Worm (Caenorhabditis elegans) whole organism, dauer: Measurements from ENCODE around the gene memb-1.

ENCODE experiments used
- unc-62 ChIP-seq: sonication (generic microtip); optimal IDR thresholded peaks from 2 replicates; lab custom pipeline; 2017; ENCODE audit warnings: missing biosample characterization, missing genetic modification reagents, missing genetic modification characterization

The memb-1 gene

DNA sequence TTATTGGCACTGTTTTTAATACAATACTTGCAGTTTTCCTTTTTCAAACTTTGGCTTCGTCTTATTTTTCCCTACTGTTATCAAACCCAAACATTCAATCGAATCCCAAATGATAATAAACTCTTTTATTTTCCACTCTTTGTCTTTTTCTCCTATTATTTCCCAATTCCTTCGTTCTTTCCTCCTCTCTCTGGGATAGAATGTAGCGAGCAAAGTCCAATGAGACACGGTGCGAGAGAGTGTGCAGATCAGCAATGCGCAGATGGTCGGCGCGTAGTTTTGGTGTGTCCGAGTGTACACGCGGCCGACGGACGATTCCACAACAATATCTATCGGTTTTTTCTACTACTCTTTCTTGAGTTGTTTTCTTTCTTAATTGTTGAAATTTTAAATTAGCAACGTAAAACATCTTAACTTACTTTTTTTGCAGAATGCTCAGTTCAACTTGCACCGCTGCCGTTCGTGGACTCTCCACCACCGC lies 10.3 kb downstream of the memb-1 start, which contains the start of gene B0272.3:
B0272.3 (plus strand) TSS at position 431 of the 481 bp plus-strand sequence.
- no peak for TF ChIP-seq unc-62

DNA sequence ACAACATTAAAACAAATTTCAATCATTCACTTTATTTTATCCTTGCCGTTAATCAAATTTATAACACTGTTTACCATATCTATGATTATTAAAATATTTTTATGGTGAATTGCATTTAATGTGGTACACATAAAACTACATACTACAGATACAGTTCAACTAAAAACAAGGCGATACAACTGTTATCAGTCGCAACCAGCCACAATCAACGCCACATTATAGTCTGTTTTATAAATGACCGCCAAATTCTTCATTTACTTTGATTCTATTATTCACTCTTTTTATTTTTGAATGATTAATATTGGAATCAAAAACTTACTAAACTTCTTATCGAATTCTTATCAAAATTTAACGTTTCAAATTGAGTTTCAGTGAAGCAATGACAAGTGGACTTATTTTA lies 13.3 kb downstream of the memb-1 start, which contains the start of gene B0272.4:
B0272.4 (plus strand) TSS at position 373 of the 400 bp plus-strand sequence.
- no peak for TF ChIP-seq unc-62

DNA sequence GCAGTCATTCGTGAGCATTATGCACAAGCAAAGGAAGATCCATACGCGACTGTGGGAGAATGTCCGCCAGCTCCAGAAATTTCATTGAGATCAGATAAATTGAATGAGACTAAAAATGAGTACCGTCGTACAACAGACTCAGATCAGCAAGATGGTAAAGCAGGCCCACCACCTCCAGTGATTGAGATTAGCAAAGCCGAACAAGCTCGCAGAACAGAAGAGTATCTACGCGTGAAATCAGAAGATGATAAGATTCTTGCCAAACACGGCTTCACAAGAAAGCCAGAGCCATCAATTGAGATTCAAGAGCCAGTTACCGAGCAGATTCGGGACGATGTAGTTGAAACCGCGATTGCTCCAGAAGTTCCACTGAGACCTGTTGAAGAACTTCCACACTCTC lies 23.4 kb downstream of the memb-1 start:
- no peak for TF ChIP-seq unc-62

DNA sequence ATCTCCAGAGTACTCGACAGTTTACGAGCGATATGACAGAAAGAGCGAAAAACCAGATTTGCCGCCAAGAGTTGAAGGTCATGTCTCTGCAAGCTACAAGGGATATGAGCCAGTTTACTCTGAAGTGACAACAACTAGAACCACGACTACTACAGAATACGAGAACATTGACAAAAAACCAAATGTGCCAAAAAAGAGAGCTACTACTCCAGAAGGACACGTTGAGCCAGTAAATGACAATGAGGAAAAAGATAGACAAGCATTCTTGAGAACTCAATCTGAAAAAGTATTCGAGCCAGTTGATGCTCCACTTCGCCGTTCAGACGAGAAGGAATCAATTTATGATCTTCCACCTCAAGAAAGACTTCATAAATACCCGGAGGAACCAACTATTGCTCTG lies 24.0 kb downstream of the memb-1 start:
- no peak for TF ChIP-seq unc-62

DNA sequence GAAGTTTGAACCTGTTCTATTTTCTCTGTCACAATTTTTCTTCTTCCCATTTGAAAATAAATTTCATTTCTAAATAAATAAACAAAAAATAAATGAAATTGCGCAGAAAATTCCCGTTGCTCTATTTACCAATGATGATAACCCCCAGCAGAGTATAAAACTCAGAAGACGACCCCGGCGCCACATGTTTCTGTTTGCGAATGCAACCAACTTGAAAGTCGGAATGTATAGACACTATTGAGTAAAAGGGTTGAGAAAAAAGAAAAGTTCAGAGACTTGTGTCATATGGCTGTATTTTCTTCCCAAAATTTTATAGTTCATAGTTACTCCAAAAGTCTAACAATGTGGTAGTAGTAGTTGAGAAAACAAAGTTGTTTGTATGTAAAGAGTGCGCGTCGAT lies 29.7 kb downstream of the memb-1 start:
- TF ChIP-seq unc-62, result no peak

DNA sequence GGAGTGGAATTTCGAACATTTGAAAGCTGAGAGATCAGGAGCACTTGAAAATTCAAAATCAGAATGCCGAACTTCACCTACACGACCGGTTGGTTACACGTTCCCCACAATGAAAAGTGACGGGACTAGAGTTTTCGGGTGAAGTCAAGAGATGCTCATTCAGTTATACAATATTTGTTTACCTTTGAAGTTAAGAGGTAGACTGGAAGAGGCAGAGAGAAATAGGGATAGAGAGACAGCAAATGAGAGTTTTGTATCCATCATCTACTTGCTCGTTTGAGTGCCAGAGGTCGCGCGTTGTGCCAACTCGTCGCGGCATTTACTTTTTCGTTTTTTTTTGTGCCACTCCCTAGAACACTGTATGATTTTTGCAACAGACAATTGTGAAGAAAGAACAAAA lies 30.6 kb downstream of the memb-1 start:
- no peak for TF ChIP-seq unc-62

DNA sequence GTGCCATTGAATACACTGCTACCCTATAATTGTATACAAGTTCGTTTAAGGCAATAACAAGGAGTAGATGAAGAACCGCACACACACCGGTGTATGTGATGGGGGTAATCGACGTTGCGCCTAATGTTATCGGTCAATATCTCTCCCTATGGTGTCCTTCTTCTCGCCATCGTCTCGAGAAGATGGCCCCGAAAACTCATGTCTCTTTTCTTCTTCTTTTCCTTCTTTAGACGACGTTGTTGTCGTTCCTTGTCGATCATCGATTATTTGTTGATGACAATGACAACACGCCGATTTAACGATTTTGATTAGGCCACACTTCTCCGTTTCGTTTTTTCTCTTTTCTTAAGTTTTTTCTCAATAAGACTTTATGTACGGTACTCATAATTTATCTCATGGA lies 32.3 kb downstream of the memb-1 start:
- no peak for TF ChIP-seq unc-62

DNA sequence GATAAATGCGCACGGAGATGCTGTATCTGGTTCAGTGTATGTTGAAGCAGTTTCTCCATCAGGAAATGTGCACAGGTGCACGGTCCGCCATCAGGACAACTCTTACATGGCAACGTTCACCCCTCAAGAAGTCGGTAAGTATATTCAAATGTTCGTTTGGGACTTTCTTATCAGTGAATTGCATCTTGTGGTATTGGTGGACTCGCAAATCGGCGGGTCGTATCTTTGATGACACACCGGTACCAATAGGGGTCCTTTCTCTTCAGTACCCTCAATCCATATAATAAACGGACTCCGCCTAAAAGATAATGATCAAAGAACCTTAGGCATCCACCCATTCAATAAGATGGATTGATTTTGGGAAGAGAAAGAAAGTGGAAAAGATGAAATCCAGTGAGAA lies 35.4 kb downstream of the memb-1 start:
- no peak for TF ChIP-seq unc-62

DNA sequence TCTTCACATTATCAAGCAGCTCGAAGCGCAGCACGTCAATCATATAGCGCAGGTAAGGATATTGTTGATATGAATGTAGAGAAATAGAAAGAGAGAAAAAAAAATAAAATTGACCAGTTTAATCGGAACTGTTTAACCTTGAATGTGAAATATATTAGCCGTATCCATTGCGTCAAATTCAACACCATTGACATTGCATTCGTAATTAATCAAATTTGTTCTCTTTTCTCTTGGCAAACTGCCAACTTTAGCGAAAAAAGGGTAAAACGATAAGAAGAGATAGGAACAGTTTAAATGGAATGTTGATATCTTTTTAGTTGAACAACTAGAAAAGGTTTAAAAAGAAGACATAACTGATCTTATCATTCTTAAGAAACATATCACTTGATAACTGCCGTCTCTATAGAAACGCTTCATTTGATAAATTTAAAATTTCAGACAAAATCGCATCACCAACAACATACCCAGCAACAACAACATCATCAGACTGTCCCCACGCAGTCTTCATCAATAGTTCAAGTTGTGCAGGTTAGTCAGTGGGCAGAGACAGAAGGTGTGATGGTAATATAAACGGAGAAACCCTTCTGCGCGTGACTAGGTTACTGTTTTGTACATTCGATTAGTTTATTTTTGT lies 37.6 kb downstream of the memb-1 start:
- TF ChIP-seq unc-62, result no peak

DNA sequence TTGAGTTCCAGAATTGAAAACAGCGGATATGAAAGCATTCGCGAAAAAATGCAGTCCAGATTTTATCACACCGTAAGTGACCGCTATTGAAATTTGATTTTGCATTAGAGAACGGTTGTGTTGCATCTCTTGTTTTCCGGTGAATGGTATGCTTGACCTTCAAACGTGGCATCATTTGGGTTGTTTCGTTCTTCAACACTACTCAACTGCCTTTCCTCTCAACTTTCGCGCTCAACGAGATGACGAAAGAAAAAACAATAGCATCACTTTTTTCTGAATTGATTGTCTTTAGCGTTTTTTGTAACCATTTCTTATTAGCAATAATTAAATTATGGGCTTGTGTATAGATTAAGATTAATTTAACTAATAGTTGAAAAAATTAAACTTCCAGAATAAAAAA lies 38.9 kb downstream of the memb-1 start:
- no peak for TF ChIP-seq unc-62

DNA sequence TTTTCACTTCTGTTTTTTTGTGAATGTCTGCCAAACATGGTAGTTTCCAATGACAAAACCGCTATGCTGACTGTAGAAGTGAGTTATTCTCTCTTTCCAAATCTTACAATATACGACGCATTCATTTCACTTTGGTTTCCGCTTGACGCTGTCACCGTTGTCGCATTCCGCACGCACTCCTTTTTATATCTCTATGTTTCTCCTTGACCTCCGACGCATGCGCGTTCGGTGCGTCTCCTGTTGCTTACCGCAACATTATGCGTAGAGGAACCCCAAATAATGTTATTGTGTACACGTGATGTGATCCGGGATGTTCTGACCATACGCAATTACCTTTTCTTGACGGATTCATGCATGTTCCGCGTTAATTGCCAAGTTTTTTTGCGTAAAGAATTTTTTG lies 39.4 kb downstream of the memb-1 start:
- TF ChIP-seq unc-62, result no peak

DNA sequence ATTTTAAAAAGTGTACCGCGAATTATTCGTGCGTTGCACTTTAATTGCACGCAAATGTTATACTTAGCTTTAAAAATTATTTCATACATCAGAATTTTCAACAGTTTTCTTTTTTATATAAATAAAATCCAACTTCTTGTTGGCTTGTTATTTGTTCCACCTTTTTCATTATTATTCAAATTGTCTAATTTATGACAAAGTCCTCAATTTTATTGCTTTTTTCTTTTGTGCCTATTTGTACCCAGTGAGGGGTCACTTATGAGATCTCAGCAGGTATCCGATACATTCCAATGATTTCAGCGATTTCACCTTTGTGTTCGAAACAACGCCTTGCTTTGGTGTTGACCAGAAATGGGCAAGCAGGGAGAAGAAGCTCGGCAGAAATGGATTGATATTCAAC lies 44.0 kb downstream of the memb-1 start, which contains the start of gene fln-2:
fln-2 (plus strand) TSS at position 301 of the 400 bp plus-strand sequence.
- no peak for TF ChIP-seq unc-62

DNA sequence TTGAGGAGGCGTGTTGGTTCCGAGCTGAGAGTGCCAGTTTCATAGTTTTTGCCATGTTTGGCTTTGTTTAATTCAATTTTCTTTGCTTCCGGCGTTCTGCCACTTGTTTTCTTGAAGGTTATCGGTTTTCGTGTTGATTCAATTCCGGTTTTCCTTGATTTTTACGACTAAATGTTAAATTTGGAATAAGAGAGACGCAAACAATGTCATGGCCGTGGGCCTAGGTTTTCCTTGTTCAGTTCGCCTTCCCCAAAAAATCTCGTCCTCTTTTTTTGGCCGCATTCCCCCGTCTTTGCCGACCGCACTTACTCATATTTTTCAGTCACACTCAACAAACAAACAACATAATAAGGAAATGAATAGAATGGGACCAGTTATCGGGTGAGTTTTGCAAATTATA lies 47.6 kb downstream of the memb-1 start, which contains the start of gene C23F12.9:
C23F12.9 (plus strand) TSS at position 301 of the 400 bp plus-strand sequence.
- TF ChIP-seq unc-62, result no peak

DNA sequence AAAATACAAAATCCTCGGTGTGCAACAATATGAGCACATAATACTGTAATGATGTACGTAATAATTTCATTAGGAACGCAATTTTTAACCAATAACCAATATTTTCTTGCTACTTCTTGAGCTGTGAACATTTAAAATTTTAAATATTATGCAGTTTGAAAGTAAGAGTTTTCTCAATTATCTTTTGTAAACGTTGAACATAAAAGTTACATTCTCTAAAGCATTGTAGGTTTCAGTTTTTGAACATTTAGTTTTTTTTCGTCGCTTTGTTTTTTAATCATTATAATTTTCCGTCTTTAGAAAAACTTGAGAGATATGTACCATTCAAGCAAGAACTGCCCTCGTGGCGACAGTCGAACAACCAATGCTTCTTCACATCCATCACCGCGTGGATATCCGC lies 50.0 kb downstream of the memb-1 start, which contains the start of gene C23F12.3:
C23F12.3 (plus strand) TSS at position 301 of the 400 bp plus-strand sequence.
- TF ChIP-seq unc-62, result no peak
